Fruit fly (Drosophila melanogaster) whole organism, pupa: Measurements from ENCODE around the gene CG3176.

Experiments
- CG12605 ChIP-seq: fragments of 200-800 bp; sonication (Bioruptor generic); IDR thresholded peaks from 2 replicates; pipeline ENCODE4 v1.3.6; 2022; ENCODE audit warnings: missing biosample characterization, missing genetic modification characterization
- CG17806 ChIP-seq: fragments of 200-800 bp; sonication (Bioruptor generic); optimal IDR thresholded peaks from 2 replicates; lab custom pipeline; 2018; ENCODE audit warnings: missing biosample characterization, mild to moderate bottlenecking, missing genetic modification characterization, moderate library complexity
- CG8159 ChIP-seq: fragments of 200-800 bp; sonication (Bioruptor generic); optimal IDR thresholded peaks from 3 replicates; lab custom pipeline; 2018; ENCODE audit warnings: missing biosample characterization, mild to moderate bottlenecking, missing genetic modification characterization, moderate library complexity
- Pif1A ChIP-seq: fragments of 200-800 bp; sonication (Bioruptor generic); optimal IDR thresholded peaks from 3 replicates; lab custom pipeline; 2016; ENCODE audit warnings: missing biosample characterization, missing genetic modification characterization
- Snoo ChIP-seq: fragments of 200-800 bp; sonication (Bioruptor generic); optimal IDR thresholded peaks from 3 replicates; lab custom pipeline; 2017; ENCODE audit warnings: missing biosample characterization, mild to moderate bottlenecking, missing genetic modification characterization, inconsistent platforms

- TF ChIP-seq CG17806 (tag; lab: Kevin White, UChicago): no peak
- no peak for TF ChIP-seq CG12605
- no peak for TF ChIP-seq Pif1A (GFP tag; lab: Kevin White, UChicago)
- no peak for TF ChIP-seq Snoo
- TF ChIP-seq CG8159 (tag; lab: Kevin White, UChicago): no peak
Measured at dm6 chrX:520215-520861, 38.7 kb downstream of the CG3176 start.
